Fruit fly (Drosophila melanogaster): ENCODE results near the gene Dph4.
A peak's percentile ranks its signal among the peaks of the same experiment; 100 is the strongest.

Dph4 gene

dm6 chr3R:5606477-5606876 is 17.4 kb downstream of the Dph4 start, which contains the start of gene asl (continued):
- TF ChIP-seq Dref (GFP tag; IDR thresholded peaks at IDR 0.05) (peak; percentile 31; the same call in 1 of the 2 replicates), CkIIα-i1 (GFP tag; IDR thresholded peaks at IDR 0.05) (no peak), CG17385 (GFP tag; optimal IDR thresholded peaks at IDR 0.05) (peak; percentile 99), gro (GFP tag; optimal IDR thresholded peaks at IDR 0.05) (peak; percentile 51), NFAT (GFP tag; IDR thresholded peaks at IDR 0.05) (no peak), tgo (GFP tag; IDR thresholded peaks at IDR 0.05) (peak; percentile 68; the same call in 2 of the 3 replicates), lola (GFP tag; optimal IDR thresholded peaks at IDR 0.05) (peak in 2 of 3 experiments; percentile 71 to 98), CG10267 (tag; optimal IDR thresholded peaks at IDR 0.05) (peak; percentile 80), HLH54F (GFP tag; optimal IDR thresholded peaks at IDR 0.05) (peak; percentile 60), Hmr (GFP tag; optimal IDR thresholded peaks at IDR 0.05) (no peak), vvl (GFP tag; IDR thresholded peaks at IDR 0.05) (peak; percentile 69), hbn (GFP tag; IDR thresholded peaks at IDR 0.05; ENCODE audit: partially characterized antibody) (no peak), Dad (GFP tag; optimal IDR thresholded peaks at IDR 0.05) (peak; percentile 7), E2f2 (GFP tag; IDR thresholded peaks at IDR 0.05) (peak; percentile 84), CG13287 (GFP tag; IDR thresholded peaks at IDR 0.05; ENCODE audit: partially characterized antibody) (peak; percentile 19; the same call in 1 of the 2 replicates), pho (GFP tag; optimal IDR thresholded peaks at IDR 0.05) (peak; percentile 33), CG10431 (GFP tag; optimal IDR thresholded peaks at IDR 0.05) (peak; percentile 48), CG1024 (GFP tag; IDR thresholded peaks at IDR 0.05) (peak; percentile 37; the same call in 1 of the 2 replicates), bowl (GFP tag; IDR thresholded peaks at IDR 0.05) (no peak), NC2β (GFP tag; optimal IDR thresholded peaks at IDR 0.05) (peak; percentile 55), fd64A (GFP tag; optimal IDR thresholded peaks at IDR 0.05) (no peak), Ets97D (GFP tag; optimal IDR thresholded peaks at IDR 0.05) (peak; percentile 66), CG7963 (GFP tag; IDR thresholded peaks at IDR 0.05; ENCODE audit: partially characterized antibody) (no peak), CG11723 (GFP tag; optimal IDR thresholded peaks at IDR 0.05) (peak; percentile 15), CG8478 (optimal IDR thresholded peaks at IDR 0.05) (no peak), seq (GFP tag; IDR thresholded peaks at IDR 0.05) (no peak), hth (optimal IDR thresholded peaks at IDR 0.05) (no peak), CG2129 (GFP tag; IDR thresholded peaks at IDR 0.05; ENCODE audit: partially characterized antibody) (no peak), CG17829 (tag; optimal IDR thresholded peaks at IDR 0.05) (peak; percentile 85), Ada2b (GFP tag; IDR thresholded peaks at IDR 0.05) (peak; percentile 49), CG18599 (GFP tag; optimal IDR thresholded peaks at IDR 0.05) (no peak), CG30020 (tag; optimal IDR thresholded peaks at IDR 0.05) (peak; percentile 94), vnd (GFP tag; IDR thresholded peaks at IDR 0.05; ENCODE audit: partially characterized antibody) (no peak), ash1 (GFP tag; optimal IDR thresholded peaks at IDR 0.05) (no peak), CG15073 (GFP tag; optimal IDR thresholded peaks at IDR 0.05) (no peak), BEAF-32 (GFP tag; optimal IDR thresholded peaks at IDR 0.05) (peak; percentile 53), E2f1 (GFP tag; IDR thresholded peaks at IDR 0.05) (peak; percentile 61), oc (tag; optimal IDR thresholded peaks at IDR 0.05) (no peak), Six4 (GFP tag; optimal IDR thresholded peaks at IDR 0.05) (no peak), stc (GFP tag; IDR thresholded peaks at IDR 0.05) (peak; percentile 50; the same call in 1 of the 2 replicates), CG3281 (GFP tag; optimal IDR thresholded peaks at IDR 0.05) (peak; percentile 61), zf30C (GFP tag; optimal IDR thresholded peaks at IDR 0.05) (peak; percentile 10), eyg (GFP tag; optimal IDR thresholded peaks at IDR 0.05) (peak; percentile 32), CG12104 (GFP tag; optimal IDR thresholded peaks at IDR 0.05) (peak; percentile 40), Hr51 (GFP tag; optimal IDR thresholded peaks at IDR 0.05) (no peak), CG31224 (GFP tag; IDR thresholded peaks at IDR 0.05) (peak; percentile 42; the same call in 1 of the 2 replicates), rib (GFP tag; IDR thresholded peaks at IDR 0.05) (peak; percentile 19; the same call in 1 of the 2 replicates), pb (GFP tag; optimal IDR thresholded peaks at IDR 0.05) (peak; percentile 14), esg (GFP tag; conservative IDR thresholded peaks at IDR 0.05) (peak; percentile 40; the same call in 1 of the 2 replicates), CTCF (GFP tag; optimal IDR thresholded peaks at IDR 0.05) (peak; percentile 94), CG3838 (GFP tag; optimal IDR thresholded peaks at IDR 0.05) (peak; percentile 14), bcd (GFP tag; optimal IDR thresholded peaks at IDR 0.05) (peak; percentile 62)
